Worm (Caenorhabditis elegans) whole organism, L1 larva: Measurements from ENCODE around the gene str-140.

ENCODE experiments used
- C04F5.9 ChIP-seq: sonication (generic microtip); optimal IDR thresholded peaks from 2 replicates; lab custom pipeline; 2016; ENCODE audit warnings: missing genetic modification characterization, missing compliant biosample characterization
- C34B4.2 ChIP-seq: sonication (generic microtip); optimal IDR thresholded peaks from 2 replicates; lab custom pipeline; 2017; ENCODE audit warnings: mild to moderate bottlenecking, missing genetic modification characterization, missing compliant biosample characterization
- aha-1 ChIP-seq: fragments of 150-350 bp; optimal IDR thresholded peaks from 2 replicates; lab custom pipeline; 2014; ENCODE audit warnings: missing biosample characterization, missing genetic modification characterization
- alr-1 ChIP-seq: fragments of 200-800 bp; sonication (Bioruptor generic); optimal IDR thresholded peaks from 2 replicates; lab custom pipeline; 2018; ENCODE audit warnings: borderline replicate concordance, mild to moderate bottlenecking, missing genetic modification characterization, missing compliant biosample characterization
- aly-2 ChIP-seq: fragments of 150-350 bp; optimal IDR thresholded peaks from 2 replicates; lab custom pipeline; 2014; ENCODE audit warnings: missing biosample characterization, missing genetic modification characterization
- ama-1 ChIP-seq: fragments of 150-350 bp; optimal IDR thresholded peaks from 2 replicates; lab custom pipeline; 2014
- blmp-1 ChIP-seq: fragments of 150-350 bp; optimal IDR thresholded peaks from 2 replicates; lab custom pipeline; 2014; ENCODE audit warnings: missing biosample characterization, missing genetic modification characterization
- ceh-63 ChIP-seq: fragments of 200-800 bp; sonication (Bioruptor generic); optimal IDR thresholded peaks from 2 replicates; lab custom pipeline; 2018; ENCODE audit warnings: mild to moderate bottlenecking, missing genetic modification characterization, missing compliant biosample characterization
- ceh-88 ChIP-seq: fragments of 200-800 bp; sonication (Bioruptor generic); IDR thresholded peaks from 2 replicates; pipeline ENCODE4 v1.3.6; 2022; ENCODE audit warnings: missing genetic modification characterization, missing compliant biosample characterization
- dpl-1 ChIP-seq, 3 experiments: fragments of 150-350 bp in 2 of 3; sonication (generic microtip) in 1 of 3; optimal IDR thresholded peaks; 2 replicates each; lab custom pipeline; 2014 to 2017; ENCODE audit warnings: missing biosample characterization in 3 of 3, missing genetic modification characterization in 3 of 3, missing genetic modification reagents in 3 of 3
- dsc-1 ChIP-seq: sonication (generic microtip); optimal IDR thresholded peaks from 2 replicates; lab custom pipeline; 2016; ENCODE audit warnings: mild to moderate bottlenecking, missing genetic modification characterization, missing compliant biosample characterization
- efl-1 ChIP-seq, 4 experiments: fragments of 150-350 bp; optimal IDR thresholded peaks in 3 of 4; peaks in 1 of 4; 1 replicate in 1 of 4; 2 replicates in 3 of 4; lab custom pipeline; 2014; ENCODE audit warnings: missing biosample characterization in 2 of 4, missing genetic modification characterization in 2 of 4, missing genetic modification reagents in 2 of 4
- elt-2 ChIP-seq: sonication (generic microtip); optimal IDR thresholded peaks from 2 replicates; lab custom pipeline; 2016; ENCODE audit warnings: missing genetic modification characterization, mild to moderate bottlenecking, inconsistent platforms, missing compliant biosample characterization, missing genetic modification reagents
- ets-5 ChIP-seq: fragments of 200-800 bp; sonication (Bioruptor generic); IDR thresholded peaks from 2 replicates; pipeline ENCODE4 v1.3.6; 2022; ENCODE audit warnings: missing genetic modification characterization, missing compliant biosample characterization
- fos-1 ChIP-seq: fragments of 150-350 bp; optimal IDR thresholded peaks from 2 replicates; lab custom pipeline; 2014; ENCODE audit warnings: missing biosample characterization, missing genetic modification characterization
- grh-1 ChIP-seq: fragments of 200-800 bp; sonication (Bioruptor generic); IDR thresholded peaks from 2 replicates; pipeline ENCODE4 v1.3.6; 2022; ENCODE audit warnings: missing genetic modification reagents, missing genetic modification characterization, missing compliant biosample characterization
- hlh-4 ChIP-seq: sonication (generic microtip); optimal IDR thresholded peaks from 2 replicates; lab custom pipeline; 2016; ENCODE audit warnings: mild to moderate bottlenecking, missing genetic modification characterization, missing compliant biosample characterization
- lin-14 ChIP-seq: fragments of 200-800 bp; sonication (Bioruptor generic); optimal IDR thresholded peaks from 2 replicates; lab custom pipeline; 2018; ENCODE audit warnings: mild to moderate bottlenecking, missing genetic modification characterization, moderate library complexity, missing compliant biosample characterization
- lin-35 ChIP-seq, 2 experiments: fragments of 150-350 bp; optimal IDR thresholded peaks; 2 replicates each; lab custom pipeline; 2014; ENCODE audit warnings: missing biosample characterization in 2 of 2, missing genetic modification characterization in 2 of 2, missing genetic modification reagents in 2 of 2
- lin-39 ChIP-seq: fragments of 150-350 bp; optimal IDR thresholded peaks from 2 replicates; lab custom pipeline; 2014; ENCODE audit warnings: missing biosample characterization, missing genetic modification reagents, missing genetic modification characterization
- lsy-2 ChIP-seq, 2 experiments: fragments of 150-350 bp; optimal IDR thresholded peaks; 2 replicates each; lab custom pipeline; 2014; ENCODE audit warnings: missing biosample characterization in 2 of 2, missing genetic modification characterization in 2 of 2
- mab-9 ChIP-seq: fragments of 200-800 bp; sonication (Bioruptor generic); IDR thresholded peaks from 2 replicates; pipeline ENCODE4 v1.3.6; 2022; ENCODE audit warnings: missing genetic modification reagents, missing genetic modification characterization, missing compliant biosample characterization
- mdl-1 ChIP-seq, 2 experiments: fragments of 150-350 bp; optimal IDR thresholded peaks; 2 replicates each; lab custom pipeline; 2014 to 2017; ENCODE audit warnings: missing biosample characterization in 2 of 2, missing genetic modification characterization in 2 of 2, inconsistent platforms in 1 of 2
- mef-2 ChIP-seq: fragments of 150-350 bp; optimal IDR thresholded peaks from 2 replicates; lab custom pipeline; 2014; ENCODE audit warnings: missing biosample characterization, missing genetic modification characterization
- nhr-11 ChIP-seq: fragments of 150-350 bp; optimal IDR thresholded peaks from 2 replicates; lab custom pipeline; 2014; ENCODE audit warnings: missing biosample characterization, missing genetic modification characterization
- nhr-19 ChIP-seq: fragments of 200-800 bp; sonication (Bioruptor generic); conservative IDR thresholded peaks from 2 replicates; pipeline ENCODE4 v1.3.6; 2022; ENCODE audit warnings: missing genetic modification characterization, missing compliant biosample characterization
- nhr-20 ChIP-seq: sonication (generic microtip); optimal IDR thresholded peaks from 2 replicates; lab custom pipeline; 2016; ENCODE audit warnings: mild to moderate bottlenecking, missing genetic modification characterization, missing compliant biosample characterization
- nhr-28 ChIP-seq: fragments of 150-350 bp; optimal IDR thresholded peaks from 2 replicates; lab custom pipeline; 2014; ENCODE audit warnings: missing biosample characterization, missing genetic modification characterization
- nhr-47 ChIP-seq: sonication (generic microtip); optimal IDR thresholded peaks from 2 replicates; lab custom pipeline; 2016; ENCODE audit warnings: mild to moderate bottlenecking, missing genetic modification characterization, moderate library complexity, missing compliant biosample characterization
- nhr-71 ChIP-seq: sonication (generic microtip); optimal IDR thresholded peaks from 2 replicates; lab custom pipeline; 2016; ENCODE audit warnings: mild to moderate bottlenecking, missing genetic modification characterization, moderate library complexity, missing compliant biosample characterization
- nhr-77 ChIP-seq: fragments of 150-350 bp; optimal IDR thresholded peaks from 2 replicates; lab custom pipeline; 2014; ENCODE audit warnings: missing biosample characterization, missing genetic modification characterization
- nhr-85 ChIP-seq: sonication (generic microtip); peaks from one replicate; lab custom pipeline; 2016; ENCODE audit warnings: missing genetic modification characterization, inconsistent platforms, missing compliant biosample characterization
- nhr-90 ChIP-seq: sonication (generic microtip); optimal IDR thresholded peaks from 2 replicates; lab custom pipeline; 2016; ENCODE audit warnings: mild to moderate bottlenecking, missing genetic modification characterization, missing compliant biosample characterization; ENCODE audit not compliant: poor library complexity
- pag-3 ChIP-seq: sonication (generic microtip); optimal IDR thresholded peaks from 2 replicates; lab custom pipeline; 2017; ENCODE audit warnings: missing genetic modification characterization, mild to moderate bottlenecking, missing compliant biosample characterization, antibody characterized with exemption, borderline replicate concordance; ENCODE audit not compliant: insufficient read depth
- pqm-1 ChIP-seq: sonication (generic microtip); optimal IDR thresholded peaks from 3 replicates; lab custom pipeline; 2017; ENCODE audit warnings: missing biosample characterization, missing genetic modification characterization
- rnt-1 ChIP-seq: sonication (generic microtip); optimal IDR thresholded peaks from 2 replicates; lab custom pipeline; 2016; ENCODE audit warnings: mild to moderate bottlenecking, missing genetic modification characterization, moderate library complexity, missing compliant biosample characterization
- skn-1 ChIP-seq: fragments of 150-350 bp; optimal IDR thresholded peaks from 2 replicates; lab custom pipeline; 2014; ENCODE audit warnings: missing biosample characterization, missing genetic modification characterization
- snpc-4 ChIP-seq: fragments of 150-350 bp; optimal IDR thresholded peaks from 2 replicates; lab custom pipeline; 2014; ENCODE audit warnings: missing biosample characterization, missing genetic modification characterization
- tbx-2 ChIP-seq: sonication (generic microtip); optimal IDR thresholded peaks from 2 replicates; lab custom pipeline; 2016; ENCODE audit warnings: missing genetic modification characterization, missing compliant biosample characterization
- tlp-1 ChIP-seq: fragments of 150-350 bp; optimal IDR thresholded peaks from 2 replicates; lab custom pipeline; 2014; ENCODE audit warnings: missing biosample characterization, missing genetic modification characterization
- unc-130 ChIP-seq: fragments of 150-350 bp; optimal IDR thresholded peaks from 2 replicates; lab custom pipeline; 2017; ENCODE audit warnings: missing biosample characterization, missing genetic modification characterization, inconsistent platforms
- unc-86 ChIP-seq: sonication (generic microtip); optimal IDR thresholded peaks from 2 replicates; lab custom pipeline; 2016; ENCODE audit warnings: missing genetic modification characterization, missing compliant biosample characterization
- unc-98 ChIP-seq: fragments of 200-800 bp; sonication (Bioruptor generic); IDR thresholded peaks from 2 replicates; pipeline ENCODE4 v1.3.6; 2022; ENCODE audit warnings: missing genetic modification characterization, missing compliant biosample characterization
- zag-1 ChIP-seq: fragments of 150-350 bp; optimal IDR thresholded peaks from 2 replicates; lab custom pipeline; 2014; ENCODE audit warnings: missing biosample characterization, missing genetic modification characterization
- zip-4 ChIP-seq: fragments of 200-800 bp; sonication (Bioruptor generic); optimal IDR thresholded peaks from 2 replicates; lab custom pipeline; 2018; ENCODE audit warnings: mild to moderate bottlenecking, missing genetic modification characterization, moderate library complexity, missing compliant biosample characterization
- ztf-11 ChIP-seq, 2 experiments: sonication (generic microtip); optimal IDR thresholded peaks; 2 replicates each; lab custom pipeline; 2016 to 2017; ENCODE audit warnings: missing genetic modification characterization in 2 of 2, missing biosample characterization in 1 of 2, missing compliant biosample characterization in 1 of 2

str-140 gene

DNA sequence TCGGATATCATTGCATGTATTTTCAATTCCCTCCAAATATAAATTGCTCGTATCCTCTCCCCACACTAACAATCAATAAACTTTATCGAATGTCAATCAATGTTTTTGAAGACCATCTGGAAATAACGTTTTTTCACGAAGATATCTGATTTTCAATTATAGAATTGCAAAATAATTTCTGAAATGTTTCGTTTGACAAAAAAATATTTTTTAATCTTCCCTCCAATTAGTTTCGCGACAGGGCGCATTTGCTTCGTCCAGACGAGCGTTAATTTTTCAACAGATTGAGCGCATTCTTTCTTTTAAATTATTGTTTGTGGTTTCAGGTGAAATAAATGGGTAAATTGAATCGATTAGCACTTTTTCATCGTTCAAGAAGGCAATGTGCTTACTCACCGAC lies 36.6 kb downstream of the str-140 start, which contains the start of gene vars-1 (continued):
- TF ChIP-seq mef-2 (tag; lab: Kevin White, UChicago) (no peak), lin-35 (GFP tag; optimal IDR thresholded peaks at IDR 0.05; lab: Kevin White, UChicago) (peak; percentile 96 to 98), nhr-85 (tag; lab: Kevin White, UChicago) (peak; percentile 65), skn-1 (tag; lab: Kevin White, UChicago) (peak; percentile 57), unc-130 (tag; lab: Kevin White, UChicago) (peak; percentile 63), aha-1 (tag; lab: Kevin White, UChicago) (no peak), hlh-4 (tag; lab: Kevin White, UChicago) (no peak), nhr-19 (GFP tag; lab: Robert Waterston, UW) (peak; percentile 63), ama-1 (no peak), fos-1 (peak; percentile 18), blmp-1 (tag; lab: Kevin White, UChicago) (peak; percentile 70), nhr-28 (tag; lab: Kevin White, UChicago) (no peak), zag-1 (no peak), nhr-20 (peak; percentile 71), dsc-1 (tag; lab: Kevin White, UChicago) (peak; percentile 51), rnt-1 (tag; lab: Kevin White, UChicago) (peak; percentile 70), nhr-47 (tag; lab: Kevin White, UChicago) (peak; percentile 70), nhr-77 (tag; lab: Kevin White, UChicago) (peak; percentile 51), unc-86 (tag; lab: Kevin White, UChicago) (peak; percentile 39), lsy-2 (tag; optimal IDR thresholded peaks at IDR 0.05; lab: Kevin White, UChicago) (peak; percentile 74 to 84), mdl-1 (tag; optimal IDR thresholded peaks at IDR 0.05; lab: Kevin White, UChicago) (peak in 1 of 2 experiments; percentile 7), ceh-63 (no peak), nhr-71 (tag; lab: Kevin White, UChicago) (peak; percentile 74), efl-1 (optimal IDR thresholded peaks at IDR 0.05; lab: Kevin White, UChicago) (peak; percentile 97 to 99), efl-1 (GFP tag; optimal IDR thresholded peaks at IDR 0.05 in 1 of 2; lab: Kevin White, UChicago) (peak; percentile 97 to 100), ceh-88 (GFP tag; lab: Robert Waterston, UW) (no peak), nhr-90 (tag; lab: Kevin White, UChicago) (peak; percentile 61), C34B4.2 (tag; lab: Kevin White, UChicago) (no peak), elt-2 (tag; lab: Kevin White, UChicago) (peak; percentile 10)

DNA sequence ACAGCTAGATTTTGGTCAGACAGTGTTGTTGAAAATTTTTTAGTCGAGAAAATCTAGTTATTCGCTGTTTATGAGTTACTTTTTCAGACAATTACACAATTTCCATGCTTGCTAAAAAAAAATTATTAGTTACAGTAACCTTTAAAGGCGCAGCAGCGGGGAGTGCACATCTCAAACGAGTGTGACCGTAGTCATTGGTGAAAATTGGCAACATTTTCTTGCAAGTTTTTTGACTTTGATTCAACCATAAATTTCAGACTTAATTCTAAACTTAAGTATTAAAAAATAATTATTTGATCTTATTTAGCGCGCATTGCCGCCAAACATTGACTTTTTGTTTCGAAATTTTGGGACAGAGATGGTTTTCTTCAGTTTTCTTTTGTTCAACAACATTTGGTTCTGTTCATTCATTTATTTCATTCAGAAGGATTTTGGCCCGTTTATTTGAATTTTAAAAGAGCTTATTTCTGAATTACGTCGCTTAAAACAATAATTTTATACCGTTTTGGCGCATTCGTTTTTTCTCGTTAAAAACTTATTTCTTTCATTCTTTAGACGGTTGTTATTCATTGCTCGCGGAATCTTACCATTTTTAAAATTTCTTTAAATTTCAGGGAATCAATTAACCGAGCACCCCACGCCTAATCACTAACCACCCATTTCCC lies 38.7 kb downstream of the str-140 start, which contains the start of gene oma-2:
Gene oma-2, plus strand, starts transcription at position 615 of the 665 bp plus-strand sequence.
- TF ChIP-seq mab-9 (GFP tag; lab: Robert Waterston, UW): no peak
- no peak for TF ChIP-seq tbx-2 (tag; lab: Kevin White, UChicago)
- TF ChIP-seq elt-2 (tag; lab: Kevin White, UChicago): no peak
- peak in 1 of 2 experiments; percentile 7 for TF ChIP-seq lsy-2 (tag; optimal IDR thresholded peaks at IDR 0.05; lab: Kevin White, UChicago)
- TF ChIP-seq pqm-1 (tag; lab: Kevin White, UChicago): no peak
- TF ChIP-seq, all 84 proteins: peak for 1

DNA sequence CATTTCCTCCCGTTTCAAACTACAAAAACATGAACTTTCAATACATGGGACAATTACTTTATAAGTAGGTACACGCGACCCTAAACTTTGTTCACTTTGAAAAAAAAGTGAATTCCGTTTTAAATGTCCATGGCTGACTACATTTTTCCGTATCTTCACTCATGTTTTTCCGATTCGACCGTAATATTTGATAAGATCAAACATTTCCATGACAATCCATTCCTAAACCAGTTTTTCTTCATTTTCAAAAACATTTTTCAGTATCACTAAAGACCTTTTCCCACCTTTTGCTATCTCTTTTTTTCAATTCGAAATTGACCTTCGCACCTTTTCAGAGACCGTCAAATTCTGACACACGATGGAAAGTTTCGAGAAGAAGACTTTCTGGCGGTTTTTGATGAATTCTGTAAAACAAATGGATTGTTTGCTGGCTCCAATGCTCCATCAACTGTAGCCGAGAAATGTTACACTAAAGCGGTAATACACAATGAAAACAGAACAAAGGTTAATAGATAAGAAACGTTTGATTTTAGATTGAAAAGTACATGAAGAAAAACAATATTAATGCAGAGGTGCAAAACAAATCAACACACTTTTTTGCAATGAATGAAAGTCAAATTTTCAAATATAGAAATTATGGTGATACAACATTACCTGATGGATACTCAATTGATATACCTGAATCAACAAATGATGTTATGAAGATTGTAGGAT lies 40.1 kb downstream of the str-140 start:
- no peak for TF ChIP-seq ets-5 (GFP tag; lab: Robert Waterston, UW)
- no peak for TF ChIP-seq C04F5.9
- no peak for TF ChIP-seq tlp-1 (tag; lab: Kevin White, UChicago)
- TF ChIP-seq aly-2 (tag; lab: Kevin White, UChicago): no peak
- TF ChIP-seq lin-39 (tag; lab: Kevin White, UChicago): no peak
- no peak for TF ChIP-seq nhr-19 (GFP tag; lab: Robert Waterston, UW)
- TF ChIP-seq pag-3 (tag; lab: Kevin White, UChicago): no peak
- TF ChIP-seq unc-98 (GFP tag; lab: Robert Waterston, UW): no peak
- no peak for TF ChIP-seq dpl-1 (GFP tag; optimal IDR thresholded peaks at IDR 0.05; lab: Kevin White, UChicago)
- peak; percentile 90 for TF ChIP-seq nhr-85 (tag; lab: Kevin White, UChicago)
- TF ChIP-seq aha-1 (tag; lab: Kevin White, UChicago): no peak
- TF ChIP-seq alr-1 (tag; lab: Kevin White, UChicago): no peak
- TF ChIP-seq grh-1 (GFP tag; lab: Robert Waterston, UW): peak; percentile 74
- TF ChIP-seq zip-4 (GFP tag; lab: Kevin White, UChicago): no peak
- no peak for TF ChIP-seq hlh-4 (tag; lab: Kevin White, UChicago)
- TF ChIP-seq C34B4.2 (tag; lab: Kevin White, UChicago): no peak
- no peak for TF ChIP-seq efl-1 (optimal IDR thresholded peaks at IDR 0.05; lab: Kevin White, UChicago)
- peak in 1 of 2 experiments; percentile 54 for TF ChIP-seq efl-1 (GFP tag; optimal IDR thresholded peaks at IDR 0.05 in 1 of 2; lab: Kevin White, UChicago)
- TF ChIP-seq lin-14: peak; percentile 62
- TF ChIP-seq nhr-11 (tag; lab: Kevin White, UChicago): no peak
- no peak for TF ChIP-seq snpc-4 (tag; lab: Kevin White, UChicago)
- no peak for TF ChIP-seq ztf-11 (tag; optimal IDR thresholded peaks at IDR 0.05; lab: Kevin White, UChicago)
